Worm (Caenorhabditis elegans) whole organism, mixed stage, embryonic: ENCODE data around the gene lido-11.

ENCODE experiments used
- ces-1 ChIP-seq: fragments of 150-350 bp; optimal IDR thresholded peaks from 2 replicates; lab custom pipeline; 2014; ENCODE audit warnings: missing biosample characterization, missing genetic modification reagents, missing genetic modification characterization
- mab-5 ChIP-seq: fragments of 150-350 bp; optimal IDR thresholded peaks from 2 replicates; lab custom pipeline; 2014; ENCODE audit warnings: missing biosample characterization, missing genetic modification characterization
- nhr-76 ChIP-seq: sonication (generic microtip); optimal IDR thresholded peaks from 2 replicates; lab custom pipeline; 2017; ENCODE audit warnings: missing biosample characterization, missing genetic modification characterization
- snpc-4 ChIP-seq: fragments of 150-350 bp; optimal IDR thresholded peaks from 2 replicates; lab custom pipeline; 2014; ENCODE audit warnings: missing biosample characterization, missing genetic modification characterization
- tbx-8 ChIP-seq: fragments of 200-800 bp; sonication (Bioruptor generic); optimal IDR thresholded peaks from 2 replicates; lab custom pipeline; 2018; ENCODE audit warnings: mild to moderate bottlenecking, missing genetic modification characterization, moderate library complexity, missing compliant biosample characterization
- unc-120 ChIP-seq: sonication (generic microtip); optimal IDR thresholded peaks from 2 replicates; lab custom pipeline; 2017; ENCODE audit warnings: missing genetic modification characterization, missing compliant biosample characterization; ENCODE audit not compliant: poor library complexity, severe bottlenecking
- unc-39 ChIP-seq: fragments of 150-350 bp; optimal IDR thresholded peaks from 2 replicates; lab custom pipeline; 2014; ENCODE audit warnings: missing biosample characterization, missing genetic modification characterization
- unc-62 ChIP-seq: fragments of 150-350 bp; optimal IDR thresholded peaks from 2 replicates; lab custom pipeline; 2014; ENCODE audit warnings: missing biosample characterization, missing genetic modification reagents, missing genetic modification characterization

ce11 chrII:2991555-2992083, 12.1 kb upstream of the lido-11 start, which contains the start of gene K08A2.2:
- TF ChIP-seq tbx-8 (GFP tag; lab: Kevin White, UChicago) (no peak), unc-62 (GFP tag; lab: Kevin White, UChicago) (no peak), unc-120 (tag; lab: Kevin White, UChicago) (no peak), snpc-4 (tag; lab: Kevin White, UChicago) (no peak), mab-5 (tag; lab: Kevin White, UChicago) (no peak), nhr-76 (no peak), ces-1 (GFP tag; lab: Kevin White, UChicago) (no peak), unc-39 (tag; lab: Kevin White, UChicago) (no peak)
